Worm (Caenorhabditis elegans): ENCODE measurements around the gene F33D4.6.

DNA sequence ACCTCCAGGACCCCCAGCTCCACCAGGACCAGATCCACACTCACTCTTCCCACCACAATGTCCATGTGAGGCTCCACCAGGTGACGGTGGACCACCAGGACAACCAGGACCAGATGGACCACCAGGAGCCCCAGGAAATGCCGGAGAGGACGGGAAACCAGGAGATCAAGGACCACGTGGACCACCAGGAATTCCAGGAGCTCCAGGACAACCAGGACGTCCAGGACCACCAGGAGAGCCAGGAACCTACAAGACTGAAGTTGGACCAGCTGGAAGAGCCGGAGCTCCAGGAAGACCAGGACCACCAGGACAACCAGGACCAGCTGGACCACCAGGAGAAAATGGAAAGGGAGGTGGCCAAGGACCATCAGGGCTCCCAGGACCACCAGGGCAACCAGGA, 36.3 kb upstream of the F33D4.6 start:
- TF ChIP-seq duxl-1 (tag; optimal IDR thresholded peaks at IDR 0.05; ENCODE audit: poor library complexity), result no peak
- TF ChIP-seq ceh-82 (tag; optimal IDR thresholded peaks at IDR 0.05), result no peak
- no peak for TF ChIP-seq fkh-10 (GFP tag; optimal IDR thresholded peaks at IDR 0.05)
- TF ChIP-seq unc-62 (GFP tag; optimal IDR thresholded peaks at IDR 0.05 in 1 of 2), result no peak
- TF ChIP-seq unc-62 (tag; optimal IDR thresholded peaks at IDR 0.05), result no peak
- no peak for TF ChIP-seq vab-7 (GFP tag; IDR thresholded peaks at IDR 0.05)
- TF ChIP-seq nhr-11 (tag; optimal IDR thresholded peaks at IDR 0.05), result no peak
- no peak for TF ChIP-seq fos-1 (tag; optimal IDR thresholded peaks at IDR 0.05)
- TF ChIP-seq egl-27 (tag; optimal IDR thresholded peaks at IDR 0.05), result no peak
- TF ChIP-seq dve-1 (tag; optimal IDR thresholded peaks at IDR 0.05; ENCODE audit: insufficient read depth), result no peak
- no peak for TF ChIP-seq unc-130 (GFP tag; optimal IDR thresholded peaks at IDR 0.05)
- TF ChIP-seq unc-39 (tag; optimal IDR thresholded peaks at IDR 0.05), result no peak
